In the genomic region with DNA sequence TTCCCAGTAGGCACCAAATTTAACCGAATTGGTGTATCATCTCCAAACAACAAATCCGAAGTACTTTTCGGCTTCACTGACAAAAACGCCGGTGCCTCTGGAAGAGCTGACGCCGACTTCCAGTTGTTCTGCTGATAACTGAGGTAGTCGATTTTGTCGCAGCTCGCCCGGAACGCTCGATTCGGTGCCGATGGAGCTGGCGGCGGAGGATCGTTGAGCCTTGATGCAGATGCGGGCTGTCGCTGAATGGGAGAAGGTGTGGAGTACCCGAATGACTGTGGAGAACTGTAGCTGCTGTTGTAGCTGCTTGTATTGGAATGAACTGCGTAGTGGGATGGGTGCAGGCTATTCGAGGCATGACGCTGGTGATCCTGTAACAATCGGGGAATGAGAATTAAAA, we compare ENCODE assay signal across 2 worm cellular contexts.
TF ChIP-seq lines count a peak whose summit lies in the region.

No protein-coding gene starts in this region.

TF ChIP-seq in whole organism, L4 larva, 104 proteins besides CTCF, POLR2A, EP300 and RAD21:
- TF ChIP-seq set-16 (GFP tag; IDR thresholded peaks at IDR 0.05; lab: Robert Waterston, UW) (peak; percentile 75), egl-43 (GFP tag; IDR thresholded peaks at IDR 0.05; lab: Robert Waterston, UW) (0 out of 2 replicates have a peak, but pooled peaks have one; percentile 36), daf-16 (GFP tag; optimal IDR thresholded peaks at IDR 0.05; lab: Kevin White, UChicago) (no peak), daf-16 (tag; optimal IDR thresholded peaks at IDR 0.05; lab: Kevin White, UChicago) (no peak)

TF ChIP-seq in whole organism, young adult, 124 proteins besides CTCF, POLR2A, EP300 and RAD21:
- TF ChIP-seq F23B12.7 (tag; optimal IDR thresholded peaks at IDR 0.05; lab: Kevin White, UChicago; ENCODE audit: insufficient read depth) (no peak), nhr-120 (GFP tag; IDR thresholded peaks at IDR 0.05; lab: Robert Waterston, UW) (no peak), K11D2.4 (GFP tag; IDR thresholded peaks at IDR 0.05; lab: Robert Waterston, UW) (no peak), madf-3 (GFP tag; IDR thresholded peaks at IDR 0.05; lab: Robert Waterston, UW) (peak; percentile 14; the same call in 1 of the 2 replicates), zfh-2 (GFP tag; conservative IDR thresholded peaks at IDR 0.05; lab: Robert Waterston, UW) (peak; percentile 81), egrh-3 (GFP tag; IDR thresholded peaks at IDR 0.05; lab: Robert Waterston, UW) (peak; percentile 34; the same call in 1 of the 2 replicates)
